Fruit fly (Drosophila melanogaster) whole organism, pupa: ENCODE results near the gene Tbc1d8-9.

ENCODE experiments used
- CG10348 ChIP-seq: fragments of 200-800 bp; sonication (Bioruptor generic); IDR thresholded peaks from 2 replicates; pipeline ENCODE4 v1.3.6; 2022; ENCODE audit warnings: missing biosample characterization, missing genetic modification characterization
- CG12605 ChIP-seq: fragments of 200-800 bp; sonication (Bioruptor generic); IDR thresholded peaks from 2 replicates; pipeline ENCODE4 v1.3.6; 2022; ENCODE audit warnings: missing biosample characterization, missing genetic modification characterization
- CG13204 ChIP-seq: fragments of 200-800 bp; sonication (Bioruptor generic); optimal IDR thresholded peaks from 2 replicates; lab custom pipeline; 2018; ENCODE audit warnings: missing biosample characterization, mild to moderate bottlenecking, missing genetic modification characterization, moderate library complexity
- CG14655 ChIP-seq: fragments of 200-800 bp; sonication (Bioruptor generic); optimal IDR thresholded peaks from 3 replicates; lab custom pipeline; 2017; ENCODE audit warnings: mild to moderate bottlenecking, missing biosample characterization, missing genetic modification reagents, missing genetic modification characterization
- CG15710 ChIP-seq: fragments of 200-800 bp; sonication (Bioruptor generic); optimal IDR thresholded peaks from 2 replicates; lab custom pipeline; 2018; ENCODE audit warnings: missing biosample characterization, mild to moderate bottlenecking, missing genetic modification characterization, moderate library complexity
- CG17806 ChIP-seq: fragments of 200-800 bp; sonication (Bioruptor generic); optimal IDR thresholded peaks from 2 replicates; lab custom pipeline; 2018; ENCODE audit warnings: missing biosample characterization, mild to moderate bottlenecking, missing genetic modification characterization, moderate library complexity
- CG32121 ChIP-seq: fragments of 200-800 bp; sonication (Bioruptor generic); IDR thresholded peaks from 2 replicates; pipeline ENCODE4 v1.3.6; 2022; ENCODE audit warnings: missing biosample characterization, missing genetic modification characterization
- CG34367 ChIP-seq: fragments of 200-800 bp; sonication (Bioruptor generic); optimal IDR thresholded peaks from 2 replicates; lab custom pipeline; 2018; ENCODE audit warnings: missing biosample characterization, mild to moderate bottlenecking, missing genetic modification characterization
- CG4496 ChIP-seq: fragments of 200-800 bp; sonication (Bioruptor generic); IDR thresholded peaks from 3 replicates; pipeline ENCODE4 v1.3.6; 2022; ENCODE audit warnings: missing biosample characterization, missing genetic modification characterization
- CG8159 ChIP-seq: fragments of 200-800 bp; sonication (Bioruptor generic); optimal IDR thresholded peaks from 3 replicates; lab custom pipeline; 2018; ENCODE audit warnings: missing biosample characterization, mild to moderate bottlenecking, missing genetic modification characterization, moderate library complexity
- CG8301 ChIP-seq: fragments of 200-800 bp; sonication (Bioruptor generic); optimal IDR thresholded peaks from 2 replicates; lab custom pipeline; 2018; ENCODE audit warnings: missing biosample characterization, mild to moderate bottlenecking, missing genetic modification characterization
- CG9948 ChIP-seq: fragments of 200-800 bp; sonication (Bioruptor generic); optimal IDR thresholded peaks from 2 replicates; lab custom pipeline; 2018; ENCODE audit warnings: missing biosample characterization, mild to moderate bottlenecking, missing genetic modification characterization, moderate library complexity
- D1 ChIP-seq: fragments of 200-800 bp; sonication (Bioruptor generic); optimal IDR thresholded peaks from 2 replicates; lab custom pipeline; 2018; ENCODE audit warnings: missing biosample characterization, mild to moderate bottlenecking, missing genetic modification characterization, moderate library complexity
- EcR ChIP-seq: fragments of 200-800 bp; sonication (Bioruptor generic); optimal IDR thresholded peaks from 3 replicates; lab custom pipeline; 2019; ENCODE audit warnings: missing biosample characterization, missing genetic modification characterization, mild to moderate bottlenecking, moderate library complexity, missing genetic modification reagents
- Ets98B ChIP-seq: fragments of 200-800 bp; sonication (Bioruptor generic); IDR thresholded peaks from 2 replicates; pipeline ENCODE4 v1.3.6; 2022; ENCODE audit warnings: missing biosample characterization, missing genetic modification characterization
- Pif1A ChIP-seq: fragments of 200-800 bp; sonication (Bioruptor generic); optimal IDR thresholded peaks from 3 replicates; lab custom pipeline; 2016; ENCODE audit warnings: missing biosample characterization, missing genetic modification characterization
- Pif1B ChIP-seq: fragments of 200-800 bp; sonication (Bioruptor generic); optimal IDR thresholded peaks from 3 replicates; lab custom pipeline; 2016; ENCODE audit warnings: missing biosample characterization, missing genetic modification characterization
- Snoo ChIP-seq: fragments of 200-800 bp; sonication (Bioruptor generic); optimal IDR thresholded peaks from 3 replicates; lab custom pipeline; 2017; ENCODE audit warnings: missing biosample characterization, mild to moderate bottlenecking, missing genetic modification characterization, inconsistent platforms
- fd96Ca ChIP-seq: fragments of 200-800 bp; sonication (Bioruptor generic); IDR thresholded peaks from 3 replicates; pipeline ENCODE4 v1.3.6; 2022; ENCODE audit warnings: missing biosample characterization, missing genetic modification characterization
- gl ChIP-seq: fragments of 200-800 bp; sonication (Bioruptor generic); optimal IDR thresholded peaks from 2 replicates; lab custom pipeline; 2018; ENCODE audit warnings: missing biosample characterization, mild to moderate bottlenecking, missing genetic modification characterization
- rn ChIP-seq: fragments of 200-800 bp; sonication (Bioruptor generic); IDR thresholded peaks from 2 replicates; pipeline ENCODE4 v1.3.6; 2022; ENCODE audit warnings: missing biosample characterization, missing genetic modification characterization

The Tbc1d8-9 gene

DNA sequence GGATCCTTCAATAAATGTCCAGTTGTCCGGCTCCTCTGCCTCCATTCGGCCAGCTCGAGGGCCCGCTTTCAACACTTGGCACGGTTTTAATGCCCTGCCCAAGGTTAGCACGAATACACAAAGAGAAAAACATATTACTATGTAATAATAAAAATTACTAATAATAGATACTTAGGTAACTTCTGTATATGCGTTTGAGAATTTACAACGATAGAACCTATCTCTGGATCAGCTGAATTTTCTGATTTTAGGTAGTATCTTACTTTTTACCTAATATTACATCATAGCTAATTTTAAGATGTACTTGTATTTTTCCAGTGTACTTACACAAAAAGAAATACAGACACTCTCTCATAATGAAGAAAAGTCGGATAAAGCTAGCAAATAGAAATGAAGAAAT is 42.2 kb upstream of the Tbc1d8-9 start:
- TF ChIP-seq rn: no peak
- no peak for TF ChIP-seq CG8159 (tag; lab: Kevin White, UChicago)
- TF ChIP-seq CG8301 (tag; lab: Kevin White, UChicago): no peak
- TF ChIP-seq Snoo (tag; lab: Kevin White, UChicago): no peak
- TF ChIP-seq gl (tag; lab: Kevin White, UChicago): no peak
- TF ChIP-seq Ets98B: no peak
- no peak for TF ChIP-seq CG13204 (GFP tag; lab: Kevin White, UChicago)
- TF ChIP-seq D1: no peak
- TF ChIP-seq EcR (GFP tag; lab: Kevin White, UChicago): no peak
- TF ChIP-seq CG15710 (tag; lab: Kevin White, UChicago): no peak
- no peak for TF ChIP-seq CG4496

DNA sequence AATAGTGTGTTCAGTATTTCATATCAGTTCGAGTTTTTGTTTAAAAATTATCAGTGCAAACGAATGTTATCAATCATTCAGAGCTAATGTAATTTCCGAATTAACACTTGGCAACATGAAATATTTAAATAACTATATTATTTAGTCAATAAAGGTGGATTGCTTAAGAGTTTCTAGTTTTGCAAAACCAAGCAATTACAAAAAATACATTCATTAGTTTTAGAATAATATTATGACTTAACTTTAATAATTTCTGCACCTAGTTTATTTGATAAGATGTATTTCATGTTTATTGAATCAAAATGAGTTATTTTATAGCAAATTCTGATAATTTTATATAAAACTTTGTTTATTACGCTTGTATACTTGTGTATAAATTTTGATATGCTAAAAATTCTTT is 39.9 kb upstream of the Tbc1d8-9 start:
- TF ChIP-seq CG8159 (tag; lab: Kevin White, UChicago) (no peak), fd96Ca (no peak), CG13204 (GFP tag; lab: Kevin White, UChicago) (no peak), CG8301 (tag; lab: Kevin White, UChicago) (no peak), CG12605 (GFP tag; lab: Robert Waterston, UW) (no peak), CG32121 (GFP tag; lab: Robert Waterston, UW) (no peak), Snoo (tag; lab: Kevin White, UChicago) (no peak), CG10348 (GFP tag; lab: Robert Waterston, UW) (no peak), CG14655 (no peak), EcR (GFP tag; lab: Kevin White, UChicago) (no peak), rn (no peak), Pif1A (GFP tag; lab: Kevin White, UChicago) (no peak), gl (tag; lab: Kevin White, UChicago) (no peak), CG4496 (no peak), CG17806 (tag; lab: Kevin White, UChicago) (no peak), Pif1B (no peak), CG9948 (tag; lab: Kevin White, UChicago) (no peak), D1 (no peak)

DNA sequence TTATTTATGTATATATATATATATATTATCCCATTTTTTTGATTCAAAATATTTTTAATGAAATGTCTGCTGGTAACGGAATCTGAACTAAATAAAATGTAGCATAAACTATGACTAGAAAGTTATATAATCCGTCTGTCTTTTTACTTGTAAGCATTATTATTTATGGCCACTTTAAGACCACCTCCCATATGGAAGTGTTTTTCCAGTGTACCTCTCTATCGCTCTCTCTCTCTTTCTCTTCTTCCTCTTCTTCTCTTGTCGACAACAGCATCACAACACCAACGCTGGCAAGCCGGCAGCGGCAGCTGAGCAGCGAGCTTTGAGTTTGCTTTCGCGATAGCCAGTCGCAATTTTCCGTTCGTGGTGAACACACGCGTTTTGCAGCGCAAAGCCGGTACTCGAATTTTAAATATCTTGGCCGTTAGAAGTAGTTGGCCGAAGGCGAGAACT is 38.7 kb upstream of the Tbc1d8-9 start, which contains the start of gene rgn:
TSS of gene rgn (plus strand) at position 344 of the 453 bp plus-strand sequence.
- TF ChIP-seq CG12605 (GFP tag; lab: Robert Waterston, UW): peak; percentile 44
- TF ChIP-seq CG8301 (tag; lab: Kevin White, UChicago): peak; percentile 90
- TF ChIP-seq CG13204 (GFP tag; lab: Kevin White, UChicago): peak; percentile 46
- peak; percentile 91 for TF ChIP-seq CG8159 (tag; lab: Kevin White, UChicago)
- peak; percentile 69 for TF ChIP-seq Pif1A (GFP tag; lab: Kevin White, UChicago)
- peak; percentile 92 for TF ChIP-seq CG4496
- peak; percentile 61; the same call in 1 of the 2 replicates for TF ChIP-seq rn
- peak; percentile 49 for TF ChIP-seq gl (tag; lab: Kevin White, UChicago)
- TF ChIP-seq Ets98B: peak; percentile 87
- peak; percentile 85 for TF ChIP-seq CG32121 (GFP tag; lab: Robert Waterston, UW)
- peak; percentile 63 for TF ChIP-seq Pif1B
- peak; percentile 87 for TF ChIP-seq D1
- TF ChIP-seq CG34367 (tag; lab: Kevin White, UChicago): peak; percentile 85
- peak; percentile 84 for TF ChIP-seq CG15710 (tag; lab: Kevin White, UChicago)
- TF ChIP-seq Snoo (tag; lab: Kevin White, UChicago): peak; percentile 85
- TF ChIP-seq CG17806 (tag; lab: Kevin White, UChicago): peak; percentile 86
- peak; percentile 77; the same call in 2 of the 3 replicates for TF ChIP-seq fd96Ca
- peak; percentile 92 for TF ChIP-seq CG9948 (tag; lab: Kevin White, UChicago)
- TF ChIP-seq CG14655: peak; percentile 95
- TF ChIP-seq CG10348 (GFP tag; lab: Robert Waterston, UW): no peak
- TF ChIP-seq EcR (GFP tag; lab: Kevin White, UChicago): no peak
- TF ChIP-seq, all 21 proteins: peak for 19

DNA sequence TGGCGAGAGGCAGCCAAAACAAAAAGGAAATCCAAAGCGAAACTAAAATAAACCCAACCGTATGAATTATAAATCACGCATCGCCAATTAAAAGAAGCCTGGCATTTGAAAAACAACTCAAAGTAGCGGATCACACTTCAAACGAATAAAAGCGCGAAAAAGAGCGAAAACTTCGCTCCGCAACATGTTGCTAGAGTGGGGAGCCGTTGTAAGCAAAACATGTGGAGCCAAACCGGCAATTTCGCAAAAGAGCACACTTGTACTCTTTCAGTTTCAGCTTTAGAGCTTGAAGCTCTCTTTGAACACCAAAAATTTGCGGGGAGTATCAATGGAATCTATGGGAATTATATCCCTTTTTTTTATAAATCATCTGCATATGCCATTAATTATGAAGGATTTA is 38.2 kb upstream of the Tbc1d8-9 start:
- TF ChIP-seq CG9948 (tag; lab: Kevin White, UChicago) (no peak), CG17806 (tag; lab: Kevin White, UChicago) (no peak), rn (no peak), fd96Ca (no peak), Ets98B (no peak), CG4496 (no peak), CG13204 (GFP tag; lab: Kevin White, UChicago) (no peak), CG15710 (tag; lab: Kevin White, UChicago) (no peak), CG8159 (tag; lab: Kevin White, UChicago) (no peak), Pif1B (no peak), EcR (GFP tag; lab: Kevin White, UChicago) (no peak), CG8301 (tag; lab: Kevin White, UChicago) (no peak), CG12605 (GFP tag; lab: Robert Waterston, UW) (no peak), Pif1A (GFP tag; lab: Kevin White, UChicago) (no peak), CG10348 (GFP tag; lab: Robert Waterston, UW) (no peak), D1 (no peak), CG32121 (GFP tag; lab: Robert Waterston, UW) (no peak)

DNA sequence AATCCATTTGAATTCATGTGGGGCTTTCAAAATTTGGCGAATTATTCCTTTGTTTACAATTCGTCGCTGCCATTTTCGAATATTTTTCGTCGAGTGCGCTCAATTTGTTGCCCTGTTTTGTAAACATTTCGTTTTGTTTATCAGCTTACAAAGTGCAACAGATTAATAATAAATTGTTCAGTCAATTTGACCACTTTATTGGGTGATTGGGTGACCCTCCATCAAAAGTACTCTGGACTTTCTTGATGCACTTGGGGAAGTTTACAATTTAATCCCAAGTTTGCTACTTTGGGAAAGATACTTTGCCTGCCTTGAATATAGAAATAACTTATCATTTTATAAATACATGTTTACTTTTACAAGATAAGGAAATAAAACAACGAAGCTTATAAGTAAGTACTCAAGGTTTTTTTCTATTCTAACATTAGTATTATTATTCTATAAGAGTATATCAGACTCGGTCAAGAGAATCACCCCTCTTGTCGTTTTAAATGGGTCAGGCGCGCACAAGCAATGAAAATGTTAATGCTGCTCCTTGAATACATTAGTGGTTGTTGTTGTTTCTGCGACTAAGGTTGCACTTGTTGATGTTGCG is 37.2 kb upstream of the Tbc1d8-9 start:
- no peak for TF ChIP-seq CG17806 (tag; lab: Kevin White, UChicago)

DNA sequence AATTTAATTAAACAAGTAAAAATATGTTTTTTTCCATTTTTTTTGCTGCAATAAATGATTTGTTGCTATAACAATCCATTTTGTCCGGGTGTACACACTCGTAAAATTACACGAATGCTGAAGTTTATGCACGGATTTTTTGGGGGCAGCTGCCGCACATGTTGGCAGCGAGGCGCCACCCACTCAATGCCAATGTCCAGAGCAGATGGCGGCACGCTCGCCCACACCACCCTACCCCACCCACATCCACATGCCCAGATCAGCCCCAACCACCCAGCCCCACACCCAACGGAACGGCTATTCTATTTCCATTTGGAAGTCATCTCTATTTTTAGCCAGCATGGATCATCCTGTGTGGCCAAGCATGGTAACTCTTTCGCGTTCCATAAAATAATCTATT is 36.6 kb upstream of the Tbc1d8-9 start:
- TF ChIP-seq Pif1B (no peak), rn (no peak)
